Worm (Caenorhabditis elegans): ENCODE results near the gene spc-1.
A peak's percentile ranks its signal among the peaks of the same experiment; 100 is the strongest.

Gene spc-1

ce11 chrX:3115134-3116032 lies 11.5 kb downstream of the spc-1 start:
- TF ChIP-seq lin-11 (tag; optimal IDR thresholded peaks at IDR 0.05), result peak; percentile 66
- no peak for TF ChIP-seq Y55F3AM.14 (GFP tag; optimal IDR thresholded peaks at IDR 0.05)
- no peak for TF ChIP-seq alr-1 (tag; optimal IDR thresholded peaks at IDR 0.05)
- peak; percentile 12 for TF ChIP-seq gmeb-1 (tag; optimal IDR thresholded peaks at IDR 0.05)
- peak; percentile 64 for TF ChIP-seq nhr-129 (tag; optimal IDR thresholded peaks at IDR 0.05)
- TF ChIP-seq fos-1 (tag; optimal IDR thresholded peaks at IDR 0.05), result peak; percentile 22
- no peak for TF ChIP-seq ceh-82 (tag; optimal IDR thresholded peaks at IDR 0.05)
- peak; percentile 88 for TF ChIP-seq ama-1 (optimal IDR thresholded peaks at IDR 0.05)
- TF ChIP-seq R02D3.7 (tag; optimal IDR thresholded peaks at IDR 0.05), result no peak
- TF ChIP-seq unc-39 (tag; optimal IDR thresholded peaks at IDR 0.05), result no peak
- TF ChIP-seq nhr-25 (tag; optimal IDR thresholded peaks at IDR 0.05), result peak; percentile 70
- no peak for TF ChIP-seq lsy-2 (tag; optimal IDR thresholded peaks at IDR 0.05)
- TF ChIP-seq F13H6.1 (tag; optimal IDR thresholded peaks at IDR 0.05), result no peak
- peak; percentile 72 for TF ChIP-seq sma-9 (GFP tag; optimal IDR thresholded peaks at IDR 0.05)
- TF ChIP-seq sma-9 (tag; optimal IDR thresholded peaks at IDR 0.05), result no peak
- no peak for TF ChIP-seq unc-62 (GFP tag; optimal IDR thresholded peaks at IDR 0.05)
- no peak for TF ChIP-seq unc-55 (GFP tag; optimal IDR thresholded peaks at IDR 0.05)
- TF ChIP-seq lin-13 (GFP tag; optimal IDR thresholded peaks at IDR 0.05), result no peak
- TF ChIP-seq sma-3 (GFP tag; optimal IDR thresholded peaks at IDR 0.05), result peak; percentile 73
- peak; percentile 69 for TF ChIP-seq nhr-21 (tag; optimal IDR thresholded peaks at IDR 0.05)
- TF ChIP-seq mab-5 (tag; optimal IDR thresholded peaks at IDR 0.05), result no peak
- no peak for TF ChIP-seq C34F6.9 (tag; optimal IDR thresholded peaks at IDR 0.05)
- no peak for TF ChIP-seq mdl-1 (tag; optimal IDR thresholded peaks at IDR 0.05)
- TF ChIP-seq nhr-237 (tag; optimal IDR thresholded peaks at IDR 0.05), result no peak
- TF ChIP-seq nhr-6 (tag; optimal IDR thresholded peaks at IDR 0.05), result no peak
- TF ChIP-seq aly-2 (tag; optimal IDR thresholded peaks at IDR 0.05), result no peak
- no peak for TF ChIP-seq nhr-10 (tag; optimal IDR thresholded peaks at IDR 0.05)
- peak; percentile 75 for TF ChIP-seq ceh-16 (tag; optimal IDR thresholded peaks at IDR 0.05)
- peak; percentile 57 for TF ChIP-seq crh-2 (tag; optimal IDR thresholded peaks at IDR 0.05)

- no peak for TF ChIP-seq mab-5 (tag; optimal IDR thresholded peaks at IDR 0.05)
- no peak for TF ChIP-seq elt-3 (tag; optimal IDR thresholded peaks at IDR 0.05)
- TF ChIP-seq nhr-10 (tag; optimal IDR thresholded peaks at IDR 0.05), result no peak
- TF ChIP-seq blmp-1 (tag; optimal IDR thresholded peaks at IDR 0.05; ENCODE audit: insufficient read depth), result peak; percentile 30
- no peak for TF ChIP-seq ztf-11 (tag; optimal IDR thresholded peaks at IDR 0.05)
- peak; percentile 38 for TF ChIP-seq C34F6.9 (tag; optimal IDR thresholded peaks at IDR 0.05)
- TF ChIP-seq lin-13 (GFP tag; optimal IDR thresholded peaks at IDR 0.05), result peak; percentile 18
- TF ChIP-seq unc-55 (GFP tag; optimal IDR thresholded peaks at IDR 0.05), result peak; percentile 74
- peak; percentile 62 for TF ChIP-seq ama-1 (optimal IDR thresholded peaks at IDR 0.05)
- TF ChIP-seq sma-9 (GFP tag; optimal IDR thresholded peaks at IDR 0.05), result peak; percentile 3
- TF ChIP-seq sma-9 (tag; optimal IDR thresholded peaks at IDR 0.05), result no peak
- TF ChIP-seq elt-1 (tag; optimal IDR thresholded peaks at IDR 0.05), result no peak
- TF ChIP-seq fos-1 (tag; optimal IDR thresholded peaks at IDR 0.05), result peak; percentile 31
- no peak for TF ChIP-seq ceh-82 (tag; optimal IDR thresholded peaks at IDR 0.05)
- no peak for TF ChIP-seq zag-1 (tag; optimal IDR thresholded peaks at IDR 0.05)
- no peak for TF ChIP-seq aly-2 (tag; optimal IDR thresholded peaks at IDR 0.05)
- peak; percentile 6 for TF ChIP-seq sem-4 (tag; optimal IDR thresholded peaks at IDR 0.05)
- peak; percentile 99 for TF ChIP-seq nhr-129 (tag; optimal IDR thresholded peaks at IDR 0.05)
- peak; percentile 33 for TF ChIP-seq nhr-6 (tag; optimal IDR thresholded peaks at IDR 0.05)
- peak in 1 of 2 experiments; percentile 37 for TF ChIP-seq lsy-2 (tag; optimal IDR thresholded peaks at IDR 0.05)
Observed at ce11 chrX:3114306-3115133, 12.4 kb downstream of the spc-1 start, which contains the start of gene gpd-2. gpd-2 (minus strand) TSS chrX:3114689.

- TF ChIP-seq nhr-237 (tag; optimal IDR thresholded peaks at IDR 0.05) (no peak), unc-55 (GFP tag; optimal IDR thresholded peaks at IDR 0.05) (no peak), sma-3 (GFP tag; optimal IDR thresholded peaks at IDR 0.05) (peak; percentile 17), ama-1 (optimal IDR thresholded peaks at IDR 0.05) (peak; percentile 73), nhr-129 (tag; optimal IDR thresholded peaks at IDR 0.05) (peak; percentile 13), lsy-2 (tag; optimal IDR thresholded peaks at IDR 0.05) (peak in 1 of 2 experiments; percentile 33), crh-2 (tag; optimal IDR thresholded peaks at IDR 0.05) (peak; percentile 37), sma-9 (GFP tag; optimal IDR thresholded peaks at IDR 0.05) (peak; percentile 20), sma-9 (tag; optimal IDR thresholded peaks at IDR 0.05) (no peak), gmeb-1 (tag; optimal IDR thresholded peaks at IDR 0.05) (peak; percentile 39), ztf-4 (tag; optimal IDR thresholded peaks at IDR 0.05) (peak; percentile 75), mdl-1 (tag; optimal IDR thresholded peaks at IDR 0.05) (no peak), ceh-16 (tag; optimal IDR thresholded peaks at IDR 0.05) (no peak)
Observed at ce11 chrX:3112946-3113427, 13.9 kb downstream of the spc-1 start, which contains the start of gene gpd-3. gpd-3 (minus strand) TSS chrX:3113341.

Measured in whole organism, L2 larva.